Worm (Caenorhabditis elegans) whole organism, young adult: ENCODE data around the gene epg-9.

ENCODE experiments used
- B0019.2 ChIP-seq: fragments of 200-800 bp; sonication (Bioruptor generic); conservative IDR thresholded peaks from 2 replicates; pipeline ENCODE4 v1.3.6; 2022; ENCODE audit warnings: missing genetic modification reagents, missing genetic modification characterization, missing compliant biosample characterization
- B0035.1 ChIP-seq: sonication (generic microtip); optimal IDR thresholded peaks from 2 replicates; lab custom pipeline; 2016; ENCODE audit warnings: missing genetic modification characterization, mild to moderate bottlenecking, missing compliant biosample characterization, missing genotype, missing genetic modification reagents
- B0336.3 ChIP-seq: fragments of 200-800 bp; sonication (Bioruptor generic); IDR thresholded peaks from 2 replicates; pipeline ENCODE4 v1.3.6; 2022; ENCODE audit warnings: missing genetic modification characterization, missing compliant biosample characterization
- F37B4.10 ChIP-seq: fragments of 200-800 bp; sonication (Bioruptor generic); IDR thresholded peaks from 2 replicates; pipeline ENCODE4 v1.3.6; 2022; ENCODE audit warnings: missing genetic modification characterization, missing compliant biosample characterization
- F39B2.1 ChIP-seq: fragments of 200-800 bp; sonication (Bioruptor generic); IDR thresholded peaks from 2 replicates; pipeline ENCODE4 v1.3.6; 2022; ENCODE audit warnings: missing genetic modification reagents, missing genetic modification characterization, missing compliant biosample characterization
- F52B5.7 ChIP-seq: sonication (generic microtip); optimal IDR thresholded peaks from 2 replicates; lab custom pipeline; 2016; ENCODE audit warnings: mild to moderate bottlenecking, missing genetic modification characterization, missing compliant biosample characterization
- F57A8.1 ChIP-seq: fragments of 200-800 bp; sonication (Bioruptor generic); optimal IDR thresholded peaks from 2 replicates; lab custom pipeline; 2018; ENCODE audit warnings: mild to moderate bottlenecking, missing genetic modification characterization, moderate library complexity, missing compliant biosample characterization
- akir-1 ChIP-seq: fragments of 200-800 bp; sonication (Bioruptor generic); optimal IDR thresholded peaks from 2 replicates; lab custom pipeline; 2018; ENCODE audit warnings: mild to moderate bottlenecking, missing genetic modification characterization, moderate library complexity, missing compliant biosample characterization
- aptf-2 ChIP-seq: fragments of 200-800 bp; sonication (Bioruptor generic); conservative IDR thresholded peaks from 2 replicates; pipeline ENCODE4 v1.3.6; 2022; ENCODE audit warnings: missing genetic modification reagents, missing genetic modification characterization, missing compliant biosample characterization
- aptf-3 ChIP-seq: fragments of 200-800 bp; sonication (Bioruptor generic); IDR thresholded peaks from 2 replicates; pipeline ENCODE4 v1.3.6; 2022; ENCODE audit warnings: missing genetic modification characterization, missing compliant biosample characterization
- atf-7 ChIP-seq: sonication (generic microtip); optimal IDR thresholded peaks from 2 replicates; lab custom pipeline; 2017; ENCODE audit warnings: mild to moderate bottlenecking, missing genetic modification characterization, missing compliant biosample characterization
- athp-1 ChIP-seq: sonication (generic microtip); optimal IDR thresholded peaks from 2 replicates; lab custom pipeline; 2017; ENCODE audit warnings: mild to moderate bottlenecking, missing genetic modification characterization, missing compliant biosample characterization
- attf-3 ChIP-seq: fragments of 200-800 bp; sonication (Bioruptor generic); conservative IDR thresholded peaks from 2 replicates; pipeline ENCODE4 v1.3.6; 2022; ENCODE audit warnings: missing genetic modification reagents, missing genetic modification characterization, missing compliant biosample characterization
- bed-1 ChIP-seq: fragments of 200-800 bp; sonication (Bioruptor generic); IDR thresholded peaks from 2 replicates; pipeline ENCODE4 v1.3.6; 2022; ENCODE audit warnings: missing genetic modification reagents, missing genetic modification characterization, missing compliant biosample characterization
- cebp-2 ChIP-seq: fragments of 200-800 bp; sonication (Bioruptor generic); IDR thresholded peaks from 2 replicates; pipeline ENCODE4 v1.3.6; 2022; ENCODE audit warnings: missing genetic modification characterization, missing compliant biosample characterization
- ceh-100 ChIP-seq: fragments of 200-800 bp; sonication (Bioruptor generic); IDR thresholded peaks from 2 replicates; pipeline ENCODE4 v1.3.6; 2022; ENCODE audit warnings: missing genetic modification reagents, missing genetic modification characterization, missing compliant biosample characterization
- ceh-40 ChIP-seq: fragments of 200-800 bp; sonication (Bioruptor generic); IDR thresholded peaks from 2 replicates; pipeline ENCODE4 v1.3.6; 2022; ENCODE audit warnings: missing genetic modification characterization, missing compliant biosample characterization
- dox-1 ChIP-seq: fragments of 200-800 bp; sonication (Bioruptor generic); IDR thresholded peaks from 2 replicates; pipeline ENCODE4 v1.3.6; 2022; ENCODE audit warnings: missing genetic modification reagents, missing genetic modification characterization, missing compliant biosample characterization
- efl-1 ChIP-seq: fragments of 150-350 bp; optimal IDR thresholded peaks from 2 replicates; lab custom pipeline; 2014; ENCODE audit warnings: missing biosample characterization, missing genetic modification reagents, missing genetic modification characterization
- egl-44 ChIP-seq: fragments of 200-800 bp; sonication (Bioruptor generic); IDR thresholded peaks from 2 replicates; pipeline ENCODE4 v1.3.6; 2022; ENCODE audit warnings: missing genetic modification reagents, missing genetic modification characterization, missing compliant biosample characterization
- egrh-3 ChIP-seq: fragments of 200-800 bp; sonication (Bioruptor generic); IDR thresholded peaks from 2 replicates; pipeline ENCODE4 v1.3.6; 2022; ENCODE audit warnings: missing genetic modification reagents, missing genetic modification characterization, missing compliant biosample characterization
- hmg-1.2 ChIP-seq: fragments of 200-800 bp; sonication (Bioruptor generic); IDR thresholded peaks from 2 replicates; pipeline ENCODE4 v1.3.6; 2022; ENCODE audit warnings: missing genetic modification reagents, missing genetic modification characterization, missing compliant biosample characterization
- lag-1 ChIP-seq: fragments of 200-800 bp; sonication (Bioruptor generic); IDR thresholded peaks from 2 replicates; pipeline ENCODE4 v1.3.6; 2022; ENCODE audit warnings: missing genetic modification reagents, missing genetic modification characterization, missing compliant biosample characterization
- let-526 ChIP-seq: fragments of 200-800 bp; sonication (Bioruptor generic); IDR thresholded peaks from 2 replicates; pipeline ENCODE4 v1.3.6; 2022; ENCODE audit warnings: missing genetic modification reagents, missing genetic modification characterization, missing compliant biosample characterization
- let-607 ChIP-seq, 2 experiments: fragments of 200-800 bp in 1 of 2; sonication (Bioruptor generic) in 1 of 2; sonication (generic microtip) in 1 of 2; optimal IDR thresholded peaks; 2 replicates each; lab custom pipeline; 2016 to 2018; ENCODE audit warnings: mild to moderate bottlenecking in 2 of 2, missing compliant biosample characterization in 2 of 2, missing genetic modification characterization in 2 of 2, moderate library complexity in 2 of 2, missing genotype in 1 of 2
- lin-40 ChIP-seq: sonication (generic microtip); optimal IDR thresholded peaks from 2 replicates; lab custom pipeline; 2016; ENCODE audit warnings: missing genetic modification characterization, mild to moderate bottlenecking, missing compliant biosample characterization, missing genotype, missing genetic modification reagents
- lsy-27 ChIP-seq: sonication (generic microtip); optimal IDR thresholded peaks from 2 replicates; lab custom pipeline; 2017; ENCODE audit warnings: missing genetic modification characterization, mild to moderate bottlenecking, missing compliant biosample characterization, antibody characterized with exemption, missing genotype, borderline replicate concordance; ENCODE audit not compliant: insufficient read depth
- nhr-179 ChIP-seq: sonication (generic microtip); optimal IDR thresholded peaks from 2 replicates; lab custom pipeline; 2016; ENCODE audit warnings: mild to moderate bottlenecking, missing genetic modification characterization, missing compliant biosample characterization
- nhr-27 ChIP-seq: fragments of 200-800 bp; sonication (Bioruptor generic); optimal IDR thresholded peaks from 2 replicates; lab custom pipeline; 2018; ENCODE audit warnings: mild to moderate bottlenecking, missing genetic modification characterization, moderate library complexity, missing compliant biosample characterization
- pha-4 ChIP-seq: fragments of 150-350 bp; sonication (generic microtip); optimal IDR thresholded peaks from 2 replicates; lab custom pipeline; 2014; ENCODE audit warnings: missing biosample characterization, missing genetic modification reagents, missing genetic modification characterization
- snpc-1.1 ChIP-seq: sonication (generic microtip); optimal IDR thresholded peaks from 2 replicates; lab custom pipeline; 2017; ENCODE audit warnings: missing genetic modification characterization, mild to moderate bottlenecking, missing compliant biosample characterization, antibody characterized with exemption, moderate library complexity, missing genotype, missing genetic modification reagents; ENCODE audit not compliant: insufficient read depth
- snpc-3.4 ChIP-seq: sonication (generic microtip); optimal IDR thresholded peaks from 2 replicates; lab custom pipeline; 2017; ENCODE audit warnings: missing genetic modification characterization, mild to moderate bottlenecking, missing compliant biosample characterization, antibody characterized with exemption, moderate library complexity, missing genotype, missing genetic modification reagents
- tbx-9 ChIP-seq: sonication (generic microtip); optimal IDR thresholded peaks from 2 replicates; lab custom pipeline; 2016; ENCODE audit warnings: borderline replicate concordance, missing genetic modification characterization, inconsistent platforms, missing compliant biosample characterization
- unc-130 ChIP-seq: sonication (generic microtip); optimal IDR thresholded peaks from 2 replicates; lab custom pipeline; 2016; ENCODE audit warnings: missing genetic modification reagents, missing genetic modification characterization, missing compliant biosample characterization
- unc-62 ChIP-seq: fragments of 150-350 bp; optimal IDR thresholded peaks from 2 replicates; lab custom pipeline; 2014; ENCODE audit warnings: missing biosample characterization, missing genetic modification reagents, missing genetic modification characterization
- ztf-22 ChIP-seq: fragments of 200-800 bp; sonication (Bioruptor generic); optimal IDR thresholded peaks from 2 replicates; lab custom pipeline; 2018; ENCODE audit warnings: mild to moderate bottlenecking, missing genetic modification characterization, moderate library complexity, missing compliant biosample characterization

Gene epg-9

ce11 chrIV:2563969-2564368, 37.0 kb upstream of the epg-9 start, which contains the start of gene Y69A2AR.24 (continued):
- TF ChIP-seq let-607 (tag; optimal IDR thresholded peaks at IDR 0.05; lab: Kevin White, UChicago), result no peak
- TF ChIP-seq nhr-27 (tag; lab: Kevin White, UChicago), result no peak
- no peak for TF ChIP-seq hmg-1.2 (GFP tag; lab: Robert Waterston, UW)
- TF ChIP-seq egl-44 (GFP tag; lab: Robert Waterston, UW), result no peak
- no peak for TF ChIP-seq F37B4.10 (GFP tag; lab: Robert Waterston, UW)
- no peak for TF ChIP-seq atf-7 (tag; lab: Kevin White, UChicago)

ce11 chrIV:2568267-2568666, 32.7 kb upstream of the epg-9 start, which contains the start of the genes Y69A2AR.25 and Y69A2AR.12:
Gene Y69A2AR.25, minus strand, starts transcription at chrIV:2568367.
Gene Y69A2AR.12, plus strand, starts transcription at chrIV:2568614.
- TF ChIP-seq B0035.1 (tag; lab: Kevin White, UChicago) (no peak), tbx-9 (tag; lab: Kevin White, UChicago) (no peak), efl-1 (GFP tag; lab: Kevin White, UChicago) (no peak), ztf-22 (GFP tag; lab: Kevin White, UChicago) (no peak), let-526 (no peak), pha-4 (no peak), attf-3 (GFP tag; lab: Robert Waterston, UW) (no peak), F39B2.1 (no peak), F52B5.7 (tag; lab: Kevin White, UChicago) (no peak), ceh-100 (no peak), ceh-40 (GFP tag; lab: Robert Waterston, UW) (no peak), cebp-2 (GFP tag; lab: Robert Waterston, UW) (no peak), snpc-3.4 (tag; lab: Kevin White, UChicago) (no peak), unc-130 (GFP tag; lab: Kevin White, UChicago) (no peak), athp-1 (tag; lab: Kevin White, UChicago) (no peak)

ce11 chrIV:2572107-2572506, 28.8 kb upstream of the epg-9 start, which contains the start of gene Y69A2AR.51:
Gene Y69A2AR.51, plus strand, starts transcription at chrIV:2572407.
- TF ChIP-seq B0019.2 (GFP tag; lab: Robert Waterston, UW) (no peak), lin-40 (tag; lab: Kevin White, UChicago) (no peak), lag-1 (GFP tag; lab: Robert Waterston, UW) (no peak), nhr-179 (tag; lab: Kevin White, UChicago) (no peak), B0336.3 (GFP tag; lab: Robert Waterston, UW) (no peak), snpc-3.4 (tag; lab: Kevin White, UChicago) (no peak), bed-1 (GFP tag; lab: Robert Waterston, UW) (no peak), F57A8.1 (GFP tag; lab: Kevin White, UChicago) (no peak), hmg-1.2 (GFP tag; lab: Robert Waterston, UW) (no peak), aptf-2 (GFP tag; lab: Robert Waterston, UW) (no peak), aptf-3 (GFP tag; lab: Robert Waterston, UW) (no peak), egrh-3 (no peak), snpc-1.1 (tag; lab: Kevin White, UChicago) (no peak), unc-62 (GFP tag; lab: Kevin White, UChicago) (no peak), athp-1 (tag; lab: Kevin White, UChicago) (no peak), dox-1 (GFP tag; lab: Robert Waterston, UW) (no peak), lsy-27 (tag; lab: Kevin White, UChicago) (no peak), akir-1 (GFP tag; lab: Kevin White, UChicago) (no peak)
